Worm (Caenorhabditis elegans): ENCODE measurements around the gene gst-38.

DNA sequence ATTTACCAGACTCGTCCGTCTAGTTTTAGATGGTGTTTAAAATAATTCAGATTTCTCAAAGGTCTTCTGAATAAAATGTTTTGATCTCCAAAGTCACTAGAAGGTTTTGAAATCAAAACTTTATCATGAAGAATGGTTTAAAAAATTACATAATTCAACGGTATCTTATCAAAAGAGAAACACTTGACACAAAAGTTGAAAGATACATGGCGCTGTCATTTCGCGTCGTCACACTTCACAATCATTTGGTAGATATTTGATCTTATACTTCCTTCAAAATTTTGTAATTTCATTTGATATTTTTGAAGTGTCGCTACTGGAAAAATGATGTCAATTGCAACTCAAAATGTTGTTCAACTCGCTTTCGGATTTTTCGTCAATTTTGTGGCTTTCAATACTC, 41.2 kb upstream of the gst-38 start, which contains the start of gene F36G9.3:
- TF ChIP-seq tab-1 (GFP tag; IDR thresholded peaks at IDR 0.05) (no peak), ztf-29 (GFP tag; IDR thresholded peaks at IDR 0.05) (no peak), flt-1 (GFP tag; IDR thresholded peaks at IDR 0.05) (no peak), klf-2 (GFP tag; conservative IDR thresholded peaks at IDR 0.05) (no peak)
